Worm (Caenorhabditis elegans) whole organism, mixed stage, embryonic: ENCODE measurements around the gene dhs-5.

ENCODE experiments used
- blmp-1 ChIP-seq: fragments of 150-350 bp; optimal IDR thresholded peaks from 2 replicates; lab custom pipeline; 2014; ENCODE audit warnings: missing biosample characterization, missing genetic modification characterization
- ceh-43 ChIP-seq: fragments of 200-800 bp; sonication (Bioruptor generic); optimal IDR thresholded peaks from 2 replicates; lab custom pipeline; 2018; ENCODE audit warnings: mild to moderate bottlenecking, missing genetic modification characterization, moderate library complexity, missing compliant biosample characterization
- lin-13 ChIP-seq: fragments of 150-350 bp; optimal IDR thresholded peaks from 2 replicates; lab custom pipeline; 2014; ENCODE audit warnings: missing biosample characterization, missing genetic modification characterization
- lsy-2 ChIP-seq: fragments of 150-350 bp; optimal IDR thresholded peaks from 2 replicates; lab custom pipeline; 2014; ENCODE audit warnings: missing biosample characterization, missing genetic modification characterization
- nhr-237 ChIP-seq: fragments of 150-350 bp; optimal IDR thresholded peaks from 2 replicates; lab custom pipeline; 2014; ENCODE audit warnings: missing biosample characterization, missing genetic modification characterization
- nhr-28 ChIP-seq: fragments of 150-350 bp; optimal IDR thresholded peaks from 2 replicates; lab custom pipeline; 2014; ENCODE audit warnings: missing biosample characterization, missing genetic modification characterization
- snpc-4 ChIP-seq: fragments of 150-350 bp; optimal IDR thresholded peaks from 2 replicates; lab custom pipeline; 2014; ENCODE audit warnings: missing biosample characterization, missing genetic modification characterization
- unc-62 ChIP-seq: fragments of 150-350 bp; optimal IDR thresholded peaks from 2 replicates; lab custom pipeline; 2014; ENCODE audit warnings: missing biosample characterization, missing genetic modification reagents, missing genetic modification characterization
- ztf-11 ChIP-seq: fragments of 150-350 bp; optimal IDR thresholded peaks from 2 replicates; lab custom pipeline; 2014; ENCODE audit warnings: missing biosample characterization, missing genetic modification characterization

ce11 chrII:5426470-5426869, 27.2 kb upstream of the dhs-5 start:
- TF ChIP-seq nhr-28 (tag; lab: Kevin White, UChicago) = no peak
- TF ChIP-seq blmp-1 (tag; lab: Kevin White, UChicago) = no peak
- no peak for TF ChIP-seq lin-13 (tag; lab: Kevin White, UChicago)
- TF ChIP-seq lsy-2 (tag; lab: Kevin White, UChicago) = no peak
- no peak for TF ChIP-seq ztf-11 (tag; lab: Kevin White, UChicago)
- TF ChIP-seq ceh-43 (GFP tag; lab: Kevin White, UChicago) = no peak
- TF ChIP-seq nhr-237 (tag; lab: Kevin White, UChicago) = no peak
- no peak for TF ChIP-seq unc-62 (GFP tag; lab: Kevin White, UChicago)
- no peak for TF ChIP-seq snpc-4 (tag; lab: Kevin White, UChicago)
